Comparison of ENCODE assay signal across 1 fruit fly cellular context in the genomic region with DNA sequence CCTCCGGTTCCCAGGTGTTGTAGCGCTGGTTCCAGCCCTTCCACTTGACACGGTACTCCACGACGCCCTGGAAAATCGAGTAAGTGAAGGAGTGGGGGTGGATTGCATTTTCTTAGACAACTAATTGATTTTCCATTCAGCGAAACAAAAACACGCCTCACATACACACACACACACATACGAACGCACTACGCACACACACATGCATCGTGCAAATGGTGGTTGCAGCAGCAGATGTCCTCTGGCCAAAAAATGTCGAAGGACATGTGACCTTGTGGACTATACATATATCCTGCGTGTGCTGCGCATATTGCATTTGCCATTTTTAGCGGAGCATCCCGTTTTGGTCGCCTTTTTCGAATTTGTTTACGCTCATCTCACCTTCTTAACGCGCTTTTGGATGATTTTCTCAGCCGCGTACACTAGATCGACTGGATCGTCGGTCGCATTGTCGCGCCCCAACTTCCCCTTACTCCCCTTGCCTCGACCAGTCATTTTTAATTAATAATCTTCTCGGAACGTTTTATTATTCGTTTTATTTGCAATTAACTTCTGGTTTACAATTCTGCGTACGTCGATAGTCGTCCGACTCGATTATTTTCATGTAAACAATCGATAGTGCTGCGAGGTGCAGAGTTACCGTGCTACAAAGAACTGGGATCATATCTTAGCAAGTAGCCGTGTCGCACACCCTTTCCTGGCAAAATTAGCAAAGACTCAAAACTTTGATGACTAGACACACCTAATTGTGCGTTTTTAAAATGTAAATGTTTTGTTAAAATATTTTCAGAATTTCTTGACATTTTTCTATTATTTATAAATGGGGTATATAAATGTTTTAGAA.
A peak's percentile ranks its signal among the peaks of the same experiment; 100 is the strongest.
TF ChIP-seq lines count a peak whose summit lies in the region.

Gene Pc (minus strand): TSS at position 605 of the 844 bp plus-strand sequence.

TF ChIP-seq in whole organism, embryonic, 481 proteins besides CTCF, POLR2A, EP300 and RAD21 (continued from another document and continues in another):
- TF ChIP-seq HHEX (GFP tag; optimal IDR thresholded peaks at IDR 0.05; lab: Kevin White, UChicago) (no peak), CG17568 (GFP tag; optimal IDR thresholded peaks at IDR 0.05; lab: Kevin White, UChicago) (no peak), gcm2 (GFP tag; optimal IDR thresholded peaks at IDR 0.05; lab: Kevin White, UChicago) (no peak), Ets65A (GFP tag; lab: Kevin White, UChicago) (peak; percentile 4), bbx (GFP tag; IDR thresholded peaks at IDR 0.05; lab: Robert Waterston, UW; ENCODE audit: partially characterized antibody) (peak; percentile 88), crp (GFP tag; optimal IDR thresholded peaks at IDR 0.05; lab: Kevin White, UChicago) (no peak), CG10274 (GFP tag; optimal IDR thresholded peaks at IDR 0.05; lab: Kevin White, UChicago) (no peak), zfh2 (GFP tag; optimal IDR thresholded peaks at IDR 0.05; lab: Kevin White, UChicago) (peak; percentile 0), NFAT (GFP tag; IDR thresholded peaks at IDR 0.05; lab: Robert Waterston, UW) (no peak), dan (GFP tag; IDR thresholded peaks at IDR 0.05; lab: Robert Waterston, UW) (no peak), CG2199 (GFP tag; IDR thresholded peaks at IDR 0.05; lab: Robert Waterston, UW) (no peak), CG7963 (GFP tag; IDR thresholded peaks at IDR 0.05; lab: Robert Waterston, UW; ENCODE audit: partially characterized antibody) (peak; percentile 78), Hr3 (GFP tag; optimal IDR thresholded peaks at IDR 0.05; lab: Kevin White, UChicago) (no peak), Poxn (GFP tag; IDR thresholded peaks at IDR 0.05; lab: Robert Waterston, UW) (no peak), Asciz (GFP tag; optimal IDR thresholded peaks at IDR 0.05; lab: Kevin White, UChicago) (no peak), repo (GFP tag; optimal IDR thresholded peaks at IDR 0.05; lab: Kevin White, UChicago) (no peak), CG10565 (GFP tag; optimal IDR thresholded peaks at IDR 0.05; lab: Kevin White, UChicago) (no peak), grn (GFP tag; optimal IDR thresholded peaks at IDR 0.05; lab: Kevin White, UChicago) (no peak), CG16779 (GFP tag; IDR thresholded peaks at IDR 0.05; lab: Robert Waterston, UW) (no peak), crc (GFP tag; optimal IDR thresholded peaks at IDR 0.05; lab: Kevin White, UChicago) (no peak), CG12659 (GFP tag; optimal IDR thresholded peaks at IDR 0.05; lab: Kevin White, UChicago) (peak; percentile 82), tio (GFP tag; optimal IDR thresholded peaks at IDR 0.05; lab: Kevin White, UChicago) (no peak), CG30431 (GFP tag; optimal IDR thresholded peaks at IDR 0.05; lab: Kevin White, UChicago) (no peak), mld (GFP tag; IDR thresholded peaks at IDR 0.05; lab: Robert Waterston, UW; ENCODE audit: partially characterized antibody) (peak; percentile 65; the same call in 1 of the 3 replicates), Hmr (GFP tag; optimal IDR thresholded peaks at IDR 0.05; lab: Kevin White, UChicago) (peak; percentile 57), tll (GFP tag; optimal IDR thresholded peaks at IDR 0.05; lab: Kevin White, UChicago) (peak in 1 of 2 experiments; percentile 46), D19B (GFP tag; optimal IDR thresholded peaks at IDR 0.05; lab: Kevin White, UChicago) (no peak), D19A (tag; optimal IDR thresholded peaks at IDR 0.05; lab: Kevin White, UChicago) (peak; percentile 18), Neu2 (GFP tag; optimal IDR thresholded peaks at IDR 0.05; lab: Kevin White, UChicago; ENCODE audit: borderline replicate concordance) (no peak), Atf6 (GFP tag; IDR thresholded peaks at IDR 0.05; lab: Robert Waterston, UW) (no peak), Mes4 (GFP tag; optimal IDR thresholded peaks at IDR 0.05; lab: Kevin White, UChicago) (no peak), CG3847 (GFP tag; IDR thresholded peaks at IDR 0.05; lab: Robert Waterston, UW) (peak; percentile 69), CG33213 (GFP tag; optimal IDR thresholded peaks at IDR 0.05; lab: Kevin White, UChicago) (peak; percentile 78), caup (GFP tag; optimal IDR thresholded peaks at IDR 0.05; lab: Kevin White, UChicago; ENCODE audit: severe bottlenecking) (no peak), nom (GFP tag; optimal IDR thresholded peaks at IDR 0.05; lab: Kevin White, UChicago) (no peak), zf30C (GFP tag; optimal IDR thresholded peaks at IDR 0.05; lab: Kevin White, UChicago) (peak; percentile 4), CG6254 (GFP tag; optimal IDR thresholded peaks at IDR 0.05; lab: Kevin White, UChicago) (no peak), CG6813 (GFP tag; optimal IDR thresholded peaks at IDR 0.05; lab: Kevin White, UChicago) (no peak), Oli (tag; optimal IDR thresholded peaks at IDR 0.05; lab: Kevin White, UChicago) (no peak), salm (tag; optimal IDR thresholded peaks at IDR 0.05; lab: Kevin White, UChicago) (no peak), danr (GFP tag; IDR thresholded peaks at IDR 0.05; lab: Robert Waterston, UW) (no peak), dmrt99B (tag; optimal IDR thresholded peaks at IDR 0.05; lab: Kevin White, UChicago) (no peak), HLHmδ (GFP tag; optimal IDR thresholded peaks at IDR 0.05; lab: Kevin White, UChicago) (no peak), Nf-YB (GFP tag; optimal IDR thresholded peaks at IDR 0.05; lab: Kevin White, UChicago) (no peak), CG7271 (tag; optimal IDR thresholded peaks at IDR 0.05; lab: Kevin White, UChicago) (no peak), Optix (GFP tag; IDR thresholded peaks at IDR 0.05; lab: Robert Waterston, UW) (no peak), CG7786 (GFP tag; optimal IDR thresholded peaks at IDR 0.05; lab: Kevin White, UChicago) (peak; percentile 5), pzg (GFP tag; optimal IDR thresholded peaks at IDR 0.05; lab: Kevin White, UChicago) (peak; percentile 98), CG12299 (tag; optimal IDR thresholded peaks at IDR 0.05; lab: Kevin White, UChicago) (no peak), CG2129 (GFP tag; IDR thresholded peaks at IDR 0.05; lab: Robert Waterston, UW; ENCODE audit: partially characterized antibody) (peak; percentile 60), Fer3 (tag; optimal IDR thresholded peaks at IDR 0.05; lab: Kevin White, UChicago) (no peak), CG9437 (GFP tag; optimal IDR thresholded peaks at IDR 0.05; lab: Kevin White, UChicago) (no peak), CG5953 (GFP tag; IDR thresholded peaks at IDR 0.05; lab: Robert Waterston, UW) (no peak), stc (GFP tag; IDR thresholded peaks at IDR 0.05; lab: Robert Waterston, UW) (no peak), Opbp (GFP tag; IDR thresholded peaks at IDR 0.05; lab: Robert Waterston, UW; ENCODE audit: partially characterized antibody) (peak; percentile 86), CG2875 (GFP tag; optimal IDR thresholded peaks at IDR 0.05; lab: Kevin White, UChicago) (no peak), CG15269 (tag; optimal IDR thresholded peaks at IDR 0.05; lab: Kevin White, UChicago) (no peak), CG11696 (GFP tag; IDR thresholded peaks at IDR 0.05; lab: Robert Waterston, UW) (no peak), eve (GFP tag; optimal IDR thresholded peaks at IDR 0.05; lab: Kevin White, UChicago) (no peak), abd-A (tag; optimal IDR thresholded peaks at IDR 0.05; lab: Kevin White, UChicago) (peak; percentile 15), CG18599 (GFP tag; optimal IDR thresholded peaks at IDR 0.05; lab: Kevin White, UChicago) (no peak), lilli (GFP tag; optimal IDR thresholded peaks at IDR 0.05; lab: Kevin White, UChicago) (peak; percentile 3), fd102C (GFP tag; optimal IDR thresholded peaks at IDR 0.05; lab: Kevin White, UChicago) (no peak), lov (optimal IDR thresholded peaks at IDR 0.05; lab: Kevin White, UChicago) (no peak), lov (GFP tag; IDR thresholded peaks at IDR 0.05; lab: Robert Waterston, UW) (no peak), B-H2 (GFP tag; optimal IDR thresholded peaks at IDR 0.05; lab: Kevin White, UChicago) (peak; percentile 22), MESR4 (GFP tag; optimal IDR thresholded peaks at IDR 0.05; lab: Kevin White, UChicago) (peak; percentile 59), pita (GFP tag; optimal IDR thresholded peaks at IDR 0.05; lab: Kevin White, UChicago) (peak; percentile 87), sna (GFP tag; IDR thresholded peaks at IDR 0.05; lab: Robert Waterston, UW; ENCODE audit: partially characterized antibody) (peak; percentile 53; the same call in 1 of the 2 replicates), NfI (GFP tag; optimal IDR thresholded peaks at IDR 0.05; lab: Kevin White, UChicago) (no peak), Oaz (GFP tag; IDR thresholded peaks at IDR 0.05; lab: Robert Waterston, UW) (no peak), CG6854 (GFP tag; optimal IDR thresholded peaks at IDR 0.05; lab: Kevin White, UChicago) (no peak), jing (GFP tag; optimal IDR thresholded peaks at IDR 0.05; lab: Kevin White, UChicago) (no peak), Bgb (GFP tag; IDR thresholded peaks at IDR 0.05; lab: Robert Waterston, UW; ENCODE audit: partially characterized antibody) (peak; percentile 93), CG12942 (GFP tag; optimal IDR thresholded peaks at IDR 0.05; lab: Kevin White, UChicago) (no peak), CrebB (tag; optimal IDR thresholded peaks at IDR 0.05; lab: Kevin White, UChicago) (no peak), CG3065 (GFP tag; optimal IDR thresholded peaks at IDR 0.05; lab: Kevin White, UChicago) (no peak), dati (GFP tag; IDR thresholded peaks at IDR 0.05; lab: Robert Waterston, UW) (no peak), CG42726 (GFP tag; IDR thresholded peaks at IDR 0.05; lab: Robert Waterston, UW; ENCODE audit: partially characterized antibody) (peak; percentile 95), Elba2 (GFP tag; optimal IDR thresholded peaks at IDR 0.05; lab: Kevin White, UChicago) (no peak), Hey (tag; optimal IDR thresholded peaks at IDR 0.05; lab: Kevin White, UChicago) (no peak), trem (tag; optimal IDR thresholded peaks at IDR 0.05; lab: Kevin White, UChicago) (peak; percentile 73), CG1602 (GFP tag; optimal IDR thresholded peaks at IDR 0.05; lab: Kevin White, UChicago) (no peak), ro (GFP tag; IDR thresholded peaks at IDR 0.05; lab: Robert Waterston, UW) (no peak), Nf-YC (tag; optimal IDR thresholded peaks at IDR 0.05; lab: Kevin White, UChicago) (peak; percentile 44), klu (GFP tag; IDR thresholded peaks at IDR 0.05; lab: Robert Waterston, UW) (no peak), CG17385 (GFP tag; optimal IDR thresholded peaks at IDR 0.05; lab: Kevin White, UChicago) (no peak), CG7987 (GFP tag; optimal IDR thresholded peaks at IDR 0.05; lab: Kevin White, UChicago) (no peak), CG10462 (GFP tag; optimal IDR thresholded peaks at IDR 0.05; lab: Kevin White, UChicago) (no peak), CG8388 (GFP tag; optimal IDR thresholded peaks at IDR 0.05; lab: Kevin White, UChicago) (no peak), pum (GFP tag; optimal IDR thresholded peaks at IDR 0.05; lab: Kevin White, UChicago) (no peak), CG30403 (GFP tag; optimal IDR thresholded peaks at IDR 0.05; lab: Kevin White, UChicago) (no peak), CG3726 (GFP tag; IDR thresholded peaks at IDR 0.05; lab: Robert Waterston, UW) (no peak), fd64A (GFP tag; optimal IDR thresholded peaks at IDR 0.05; lab: Kevin White, UChicago) (no peak), Nf-YA (GFP tag; IDR thresholded peaks at IDR 0.05; lab: Robert Waterston, UW) (no peak), croc (GFP tag; conservative IDR thresholded peaks at IDR 0.05; lab: Robert Waterston, UW) (no peak), CG2712 (tag; optimal IDR thresholded peaks at IDR 0.05; lab: Kevin White, UChicago) (peak; percentile 79), slbo (GFP tag; IDR thresholded peaks at IDR 0.05; lab: Robert Waterston, UW) (peak; percentile 40), seq (GFP tag; IDR thresholded peaks at IDR 0.05; lab: Robert Waterston, UW) (no peak; the same call in 1 of the 2 replicates), CG32532 (GFP tag; IDR thresholded peaks at IDR 0.05; lab: Robert Waterston, UW) (no peak), Sox102F (GFP tag; optimal IDR thresholded peaks at IDR 0.05; lab: Kevin White, UChicago) (no peak), gsb (GFP tag; IDR thresholded peaks at IDR 0.05; lab: Robert Waterston, UW) (no peak), ftz-f1 (GFP tag; optimal IDR thresholded peaks at IDR 0.05; lab: Kevin White, UChicago) (peak; percentile 25), Antp (GFP tag; optimal IDR thresholded peaks at IDR 0.05; lab: Kevin White, UChicago) (no peak), Sin3A (optimal IDR thresholded peaks at IDR 0.05; lab: Kevin White, UChicago) (peak; percentile 65), nmo (GFP tag; optimal IDR thresholded peaks at IDR 0.05; lab: Kevin White, UChicago) (peak; percentile 67), CG10654 (GFP tag; optimal IDR thresholded peaks at IDR 0.05; lab: Kevin White, UChicago) (no peak), CG34376 (GFP tag; optimal IDR thresholded peaks at IDR 0.05; lab: Kevin White, UChicago) (no peak), Six4 (GFP tag; optimal IDR thresholded peaks at IDR 0.05; lab: Kevin White, UChicago) (no peak), vnd (GFP tag; IDR thresholded peaks at IDR 0.05; lab: Robert Waterston, UW; ENCODE audit: partially characterized antibody) (peak; percentile 84), CG15696 (tag; optimal IDR thresholded peaks at IDR 0.05; lab: Kevin White, UChicago) (no peak), CG17328 (GFP tag; IDR thresholded peaks at IDR 0.05; lab: Robert Waterston, UW) (no peak), CG13287 (GFP tag; IDR thresholded peaks at IDR 0.05; lab: Robert Waterston, UW; ENCODE audit: partially characterized antibody) (peak; percentile 89), CG10366 (GFP tag; IDR thresholded peaks at IDR 0.05; lab: Robert Waterston, UW) (no peak), ATbp (GFP tag; optimal IDR thresholded peaks at IDR 0.05; lab: Kevin White, UChicago) (no peak), amos (GFP tag; IDR thresholded peaks at IDR 0.05; lab: Robert Waterston, UW; ENCODE audit: partially characterized antibody) (peak; percentile 92), Hsf (GFP tag; optimal IDR thresholded peaks at IDR 0.05; lab: Kevin White, UChicago) (no peak), tna (GFP tag; IDR thresholded peaks at IDR 0.05; lab: Robert Waterston, UW; ENCODE audit: partially characterized antibody) (peak; percentile 69), rib (GFP tag; IDR thresholded peaks at IDR 0.05; lab: Robert Waterston, UW) (0 out of 2 replicates have a peak, but pooled peaks have one; percentile 37), Bteb2 (GFP tag; optimal IDR thresholded peaks at IDR 0.05; lab: Kevin White, UChicago) (no peak), Ets97D (GFP tag; optimal IDR thresholded peaks at IDR 0.05; lab: Kevin White, UChicago) (peak; percentile 88), pho (GFP tag; optimal IDR thresholded peaks at IDR 0.05; lab: Kevin White, UChicago) (peak; percentile 39), CG7928 (GFP tag; optimal IDR thresholded peaks at IDR 0.05; lab: Kevin White, UChicago) (peak; percentile 5), CG16815 (GFP tag; optimal IDR thresholded peaks at IDR 0.05; lab: Kevin White, UChicago) (no peak)
